Fruit fly (Drosophila melanogaster): ENCODE data around the gene CG2698.

dm6 chr3R:7991446-7991845 is 9.9 kb upstream of the CG2698 start:
- TF ChIP-seq kay (GFP tag; ENCODE audit: borderline replicate concordance), result no peak
- TF ChIP-seq CG11617 (GFP tag; optimal IDR thresholded peaks at IDR 0.05), result no peak
- no peak for TF ChIP-seq toe (GFP tag; optimal IDR thresholded peaks at IDR 0.05)
- TF ChIP-seq cnc (optimal IDR thresholded peaks at IDR 0.05), result no peak
- no peak for TF ChIP-seq CG12768 (GFP tag; optimal IDR thresholded peaks at IDR 0.05)
- no peak for TF ChIP-seq tj (GFP tag; optimal IDR thresholded peaks at IDR 0.05)
- no peak for TF ChIP-seq CG33017 (tag; optimal IDR thresholded peaks at IDR 0.05)
- TF ChIP-seq CG7045 (GFP tag; optimal IDR thresholded peaks at IDR 0.05), result no peak
- TF ChIP-seq CG7101 (tag; optimal IDR thresholded peaks at IDR 0.05), result no peak
- no peak for TF ChIP-seq Crg-1 (GFP tag; optimal IDR thresholded peaks at IDR 0.05)
- no peak for TF ChIP-seq pad (GFP tag; optimal IDR thresholded peaks at IDR 0.05)
- TF ChIP-seq CG5204 (GFP tag; optimal IDR thresholded peaks at IDR 0.05), result no peak
- TF ChIP-seq Hr96 (GFP tag; optimal IDR thresholded peaks at IDR 0.05), result no peak

All from whole organism, adult.